Fruit fly (Drosophila melanogaster) whole organism, embryonic: ENCODE results near the gene CG3078.

Experiments used
- Atf-2 ChIP-seq: fragments of 200-800 bp; sonication (Bioruptor generic); optimal IDR thresholded peaks from 2 replicates; lab custom pipeline; 2016; ENCODE audit warnings: missing biosample characterization, missing genetic modification characterization
- Awh ChIP-seq: fragments of 200-800 bp; sonication (Bioruptor generic); IDR thresholded peaks from 2 replicates; pipeline ENCODE4, ENCODE4 v1.3.6; 2022; ENCODE audit warnings: missing biosample characterization, missing genetic modification characterization
- B-H2 ChIP-seq: fragments of 200-800 bp; sonication (Bioruptor generic); optimal IDR thresholded peaks from 2 replicates; lab custom pipeline; 2018; ENCODE audit warnings: missing biosample characterization, mild to moderate bottlenecking, missing genetic modification characterization
- CG11456 ChIP-seq: fragments of 200-800 bp; sonication (Bioruptor generic); IDR thresholded peaks from 3 replicates; pipeline ENCODE4 v1.3.6; 2022; ENCODE audit warnings: missing biosample characterization, missing genetic modification characterization
- CG12155 ChIP-seq: fragments of 200-800 bp; sonication (Bioruptor generic); optimal IDR thresholded peaks from 3 replicates; lab custom pipeline; 2016; ENCODE audit warnings: missing biosample characterization, missing genetic modification characterization
- CG12391 ChIP-seq: fragments of 200-800 bp; sonication (Bioruptor generic); optimal IDR thresholded peaks from 3 replicates; lab custom pipeline; 2018; ENCODE audit warnings: missing biosample characterization, mild to moderate bottlenecking, missing genetic modification characterization, moderate library complexity
- CG13287 ChIP-seq: fragments of 200-800 bp; sonication (Bioruptor generic); IDR thresholded peaks from 2 replicates; pipeline ENCODE4 v1.3.6; 2022; ENCODE audit warnings: missing biosample characterization, missing genetic modification characterization; ENCODE audit not compliant: partially characterized antibody
- CG15269 ChIP-seq: fragments of 200-800 bp; sonication (Bioruptor generic); optimal IDR thresholded peaks from 2 replicates; lab custom pipeline; 2018; ENCODE audit warnings: missing biosample characterization, mild to moderate bottlenecking, missing genetic modification characterization, moderate library complexity
- CG1603 ChIP-seq: fragments of 200-800 bp; sonication (Bioruptor generic); optimal IDR thresholded peaks from 2 replicates; lab custom pipeline; 2019; ENCODE audit warnings: missing biosample characterization, mild to moderate bottlenecking, missing genetic modification characterization, moderate library complexity
- CG17568 ChIP-seq: fragments of 200-800 bp; sonication (Bioruptor generic); optimal IDR thresholded peaks from 2 replicates; lab custom pipeline; 2018; ENCODE audit warnings: missing biosample characterization, mild to moderate bottlenecking, missing genetic modification characterization, moderate library complexity
- CG17829 ChIP-seq: fragments of 200-800 bp; optimal IDR thresholded peaks from 2 replicates; lab custom pipeline; 2019; ENCODE audit warnings: missing biosample characterization, mild to moderate bottlenecking, missing genetic modification characterization, moderate library complexity
- CG2202 ChIP-seq: fragments of 200-800 bp; sonication (Bioruptor generic); optimal IDR thresholded peaks from 2 replicates; lab custom pipeline; 2018; ENCODE audit warnings: missing biosample characterization, mild to moderate bottlenecking, missing genetic modification characterization
- CG30403 ChIP-seq: fragments of 200-800 bp; sonication (Bioruptor generic); optimal IDR thresholded peaks from 3 replicates; lab custom pipeline; 2016; ENCODE audit warnings: missing biosample characterization, missing genetic modification characterization
- CG31224 ChIP-seq: fragments of 200-800 bp; sonication (Bioruptor generic); IDR thresholded peaks from 2 replicates; pipeline ENCODE4 v1.3.6; 2022; ENCODE audit warnings: missing biosample characterization, missing genetic modification characterization
- CG31441 ChIP-seq: fragments of 200-800 bp; sonication (Bioruptor generic); IDR thresholded peaks from 2 replicates; pipeline ENCODE4 v1.3.6; 2022; ENCODE audit warnings: missing biosample characterization, missing genetic modification characterization
- CG3847 ChIP-seq: fragments of 200-800 bp; sonication (Bioruptor generic); IDR thresholded peaks from 2 replicates; pipeline ENCODE4 v1.3.6; 2022; ENCODE audit warnings: missing biosample characterization, missing genetic modification characterization
- CG6689 ChIP-seq: fragments of 200-800 bp; sonication (Bioruptor generic); IDR thresholded peaks from 2 replicates; pipeline ENCODE4 v1.3.6; 2022; ENCODE audit warnings: missing biosample characterization, missing genetic modification characterization
- CG7786 ChIP-seq: fragments of 200-800 bp; sonication (Bioruptor generic); optimal IDR thresholded peaks from 2 replicates; lab custom pipeline; 2016; ENCODE audit warnings: missing biosample characterization, missing genetic modification characterization
- CG7963 ChIP-seq: fragments of 200-800 bp; sonication (Bioruptor generic); IDR thresholded peaks from 3 replicates; pipeline ENCODE4 v1.3.6; 2022; ENCODE audit warnings: missing biosample characterization, missing genetic modification characterization; ENCODE audit not compliant: partially characterized antibody
- CG8944 ChIP-seq: fragments of 200-800 bp; sonication (Bioruptor generic); optimal IDR thresholded peaks from 3 replicates; lab custom pipeline; 2016; ENCODE audit warnings: missing biosample characterization, missing genetic modification characterization
- CG9215 ChIP-seq: fragments of 200-800 bp; sonication (Bioruptor generic); IDR thresholded peaks from 2 replicates; pipeline ENCODE4 v1.3.6; 2022; ENCODE audit warnings: missing biosample characterization, missing genetic modification characterization
- D19A ChIP-seq: fragments of 200-800 bp; optimal IDR thresholded peaks from 3 replicates; lab custom pipeline; 2019; ENCODE audit warnings: missing biosample characterization, mild to moderate bottlenecking, missing genetic modification characterization, moderate library complexity
- ERR ChIP-seq: fragments of 200-800 bp; sonication (Bioruptor generic); optimal IDR thresholded peaks from 2 replicates; lab custom pipeline; 2016; ENCODE audit warnings: missing biosample characterization, missing genetic modification characterization
- Fer3 ChIP-seq: fragments of 200-800 bp; sonication (Bioruptor generic); optimal IDR thresholded peaks from 2 replicates; lab custom pipeline; 2018; ENCODE audit warnings: missing biosample characterization, mild to moderate bottlenecking, missing genetic modification characterization, moderate library complexity
- GATAe ChIP-seq: fragments of 200-800 bp; sonication (Bioruptor generic); conservative IDR thresholded peaks from 2 replicates; pipeline ENCODE4 v1.3.6; 2022; ENCODE audit warnings: missing biosample characterization, missing genetic modification characterization
- Max ChIP-seq: fragments of 200-800 bp; sonication (Bioruptor generic); optimal IDR thresholded peaks from 2 replicates; lab custom pipeline; 2016; ENCODE audit warnings: missing biosample characterization, mild to moderate bottlenecking, missing genetic modification characterization
- NFAT ChIP-seq: fragments of 200-800 bp; sonication (Bioruptor generic); IDR thresholded peaks from 2 replicates; pipeline ENCODE4 v1.3.6; 2022; ENCODE audit warnings: missing biosample characterization, missing genetic modification characterization
- Stat92E ChIP-seq, 3 experiments: fragments of >200 bp in 2 of 3; fragments of 200-800 bp in 1 of 3; sonication (Bioruptor generic) in 1 of 3; optimal IDR thresholded peaks; 2 replicates each; lab custom pipeline; 2017 to 2019; ENCODE audit warnings: missing biosample characterization in 3 of 3, missing genetic modification characterization in 3 of 3, mild to moderate bottlenecking in 1 of 3, moderate library complexity in 1 of 3
- amos ChIP-seq: fragments of 200-800 bp; sonication (Bioruptor generic); IDR thresholded peaks from 2 replicates; pipeline ENCODE4 v1.3.6; 2022; ENCODE audit warnings: missing biosample characterization, missing genetic modification characterization; ENCODE audit not compliant: partially characterized antibody
- ato ChIP-seq: fragments of 200-800 bp; sonication (Bioruptor generic); IDR thresholded peaks from 2 replicates; pipeline ENCODE4 v1.3.6; 2022; ENCODE audit warnings: missing biosample characterization, missing genetic modification characterization; ENCODE audit not compliant: partially characterized antibody
- btn ChIP-seq: fragments of 200-800 bp; sonication (Bioruptor generic); optimal IDR thresholded peaks from 2 replicates; lab custom pipeline; 2016; ENCODE audit warnings: missing biosample characterization, missing genetic modification characterization
- cato ChIP-seq: fragments of 200-800 bp; sonication (Bioruptor generic); optimal IDR thresholded peaks from 2 replicates; lab custom pipeline; 2016; ENCODE audit warnings: missing biosample characterization, missing genetic modification characterization, borderline replicate concordance
- croc ChIP-seq: fragments of 200-800 bp; sonication (Bioruptor generic); conservative IDR thresholded peaks from 3 replicates; pipeline ENCODE4 v1.3.6; 2022; ENCODE audit warnings: missing biosample characterization, missing genetic modification characterization
- cwo ChIP-seq: fragments of 200-800 bp; sonication (Bioruptor generic); optimal IDR thresholded peaks from 3 replicates; lab custom pipeline; 2017; ENCODE audit warnings: missing biosample characterization, missing genetic modification characterization, mild to moderate bottlenecking, moderate library complexity, missing genetic modification reagents
- dimm ChIP-seq: fragments of 200-800 bp; sonication (Bioruptor generic); IDR thresholded peaks from 2 replicates; pipeline ENCODE4 v1.3.6; 2022; ENCODE audit warnings: missing biosample characterization, missing genetic modification characterization
- fd3F ChIP-seq: fragments of 200-800 bp; sonication (Bioruptor generic); optimal IDR thresholded peaks from 2 replicates; lab custom pipeline; 2018; ENCODE audit warnings: missing biosample characterization, mild to moderate bottlenecking, missing genetic modification characterization, moderate library complexity
- fd64A ChIP-seq: fragments of 200-800 bp; sonication (Bioruptor generic); optimal IDR thresholded peaks from 3 replicates; lab custom pipeline; 2018; ENCODE audit warnings: missing biosample characterization, mild to moderate bottlenecking, missing genetic modification characterization
- gfzf ChIP-seq: fragments of 200-800 bp; sonication (Bioruptor generic); optimal IDR thresholded peaks from 2 replicates; lab custom pipeline; 2016; ENCODE audit warnings: missing biosample characterization, mild to moderate bottlenecking, missing genetic modification characterization, moderate library complexity
- inv ChIP-seq: fragments of 200-800 bp; sonication (Bioruptor generic); IDR thresholded peaks from 2 replicates; pipeline ENCODE4 v1.3.6; 2022; ENCODE audit warnings: missing biosample characterization, missing genetic modification characterization; ENCODE audit not compliant: partially characterized antibody
- jumu ChIP-seq: fragments of 200-800 bp; sonication (Bioruptor generic); optimal IDR thresholded peaks from 3 replicates; lab custom pipeline; 2016; ENCODE audit warnings: missing biosample characterization, missing genetic modification characterization
- maf-S ChIP-seq: fragments of 200-800 bp; sonication (Bioruptor generic); optimal IDR thresholded peaks from 2 replicates; lab custom pipeline; 2016; ENCODE audit warnings: missing biosample characterization, missing genetic modification characterization
- mam ChIP-seq: fragments of 200-800 bp; sonication (Bioruptor generic); optimal IDR thresholded peaks from 3 replicates; lab custom pipeline; 2016; ENCODE audit warnings: missing biosample characterization, missing genetic modification characterization
- mirr ChIP-seq: fragments of 200-800 bp; sonication (Bioruptor generic); optimal IDR thresholded peaks from 3 replicates; lab custom pipeline; 2018; ENCODE audit warnings: missing biosample characterization, mild to moderate bottlenecking, missing genetic modification characterization
- ranshi ChIP-seq: fragments of 200-800 bp; sonication (Bioruptor generic); IDR thresholded peaks from 2 replicates; pipeline ENCODE4 v1.3.6; 2022; ENCODE audit warnings: missing biosample characterization, missing genetic modification characterization
- rib ChIP-seq: fragments of 200-800 bp; sonication (Bioruptor generic); IDR thresholded peaks from 2 replicates; pipeline ENCODE4 v1.3.6; 2022; ENCODE audit warnings: missing biosample characterization, missing genetic modification characterization
- sc ChIP-seq, 3 experiments: fragments of >200 bp in 2 of 3; fragments of 200-800 bp in 1 of 3; sonication (Bioruptor generic) in 1 of 3; optimal IDR thresholded peaks; 2 replicates in 2 of 3; 3 replicates in 1 of 3; lab custom pipeline; 2017; ENCODE audit warnings: mild to moderate bottlenecking in 1 of 3, missing biosample characterization in 1 of 3, missing genetic modification characterization in 1 of 3, missing genetic modification reagents in 1 of 3
- sima ChIP-seq: fragments of 200-800 bp; sonication (Bioruptor generic); optimal IDR thresholded peaks from 2 replicates; lab custom pipeline; 2016; ENCODE audit warnings: missing biosample characterization, missing genetic modification characterization

Gene CG3078

DNA sequence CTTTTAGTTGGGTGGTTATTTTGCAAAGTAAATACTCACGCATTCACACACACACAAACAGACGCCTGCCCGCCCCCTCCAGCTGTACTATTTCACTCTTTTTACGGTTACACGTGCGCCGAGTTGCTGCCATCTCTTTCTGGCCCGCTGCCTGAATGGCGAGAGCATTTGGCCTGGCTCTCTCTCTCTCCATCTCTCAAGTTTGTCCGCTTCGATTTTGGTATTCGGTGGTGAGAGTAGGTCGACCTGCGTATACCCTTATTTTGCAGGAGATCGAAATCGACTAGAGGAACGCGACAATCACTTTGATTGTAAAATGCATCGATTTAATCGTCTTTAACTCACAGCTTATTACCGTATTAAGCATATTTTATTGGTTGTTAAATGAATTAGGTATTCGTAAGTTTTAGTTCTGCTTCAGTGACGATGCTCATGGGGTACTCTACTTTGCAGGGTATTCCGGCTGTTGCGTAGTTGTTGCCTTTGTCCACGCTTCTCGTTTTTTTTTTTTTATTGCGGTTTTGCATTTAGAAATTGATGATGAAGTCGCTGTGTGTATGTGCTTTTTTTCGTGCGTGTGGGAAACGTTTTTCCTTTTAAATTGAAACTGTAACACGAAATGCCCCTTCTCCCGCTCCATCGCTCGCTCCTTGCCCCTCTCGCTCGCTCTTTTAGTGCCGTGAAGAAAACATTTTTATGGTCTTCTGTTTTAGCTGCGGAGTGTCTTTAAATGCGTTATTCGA is 44.3 kb upstream of the CG3078 start (continued):
- TF ChIP-seq GATAe = 0 out of 2 replicates have a peak, but pooled peaks have one; percentile 24
- TF ChIP-seq CG12155 (GFP tag; lab: Kevin White, UChicago) = peak; percentile 79
- TF ChIP-seq dimm = peak; percentile 40; the same call in 1 of the 2 replicates
- peak; percentile 90 for TF ChIP-seq CG30403 (GFP tag; lab: Kevin White, UChicago)
- TF ChIP-seq CG15269 = peak; percentile 87
- peak; percentile 44; the same call in 1 of the 2 replicates for TF ChIP-seq NFAT
- peak; percentile 63 for TF ChIP-seq mirr (GFP tag; lab: Kevin White, UChicago)
- peak; percentile 86 for TF ChIP-seq maf-S (GFP tag; lab: Kevin White, UChicago)
- peak; percentile 86 for TF ChIP-seq mam (GFP tag; lab: Kevin White, UChicago)
- TF ChIP-seq Fer3 (tag; lab: Kevin White, UChicago) = peak; percentile 83
- TF ChIP-seq ranshi (GFP tag; lab: Robert Waterston, UW) = peak; percentile 83
- TF ChIP-seq croc (GFP tag; lab: Robert Waterston, UW) = peak; percentile 73
- peak; percentile 73 for TF ChIP-seq CG31224
- TF ChIP-seq CG7963 (GFP tag; lab: Robert Waterston, UW) = no peak
- TF ChIP-seq fd64A (GFP tag; lab: Kevin White, UChicago) = peak; percentile 52
- peak; percentile 79 for TF ChIP-seq CG17568 (GFP tag; lab: Kevin White, UChicago)
- peak; percentile 97 for TF ChIP-seq cwo
- no peak for TF ChIP-seq amos (GFP tag; lab: Robert Waterston, UW)
- TF ChIP-seq fd3F (GFP tag; lab: Kevin White, UChicago) = peak; percentile 75
- TF ChIP-seq jumu (GFP tag; lab: Kevin White, UChicago) = peak; percentile 93
- TF ChIP-seq sima (GFP tag; lab: Kevin White, UChicago) = peak; percentile 52
- TF ChIP-seq CG13287 (GFP tag; lab: Robert Waterston, UW) = peak; percentile 12; the same call in 1 of the 2 replicates
- TF ChIP-seq Awh = peak; percentile 82
- TF ChIP-seq Atf-2 (GFP tag; lab: Kevin White, UChicago) = peak; percentile 89
- TF ChIP-seq Stat92E (GFP tag; optimal IDR thresholded peaks at IDR 0.05; lab: Kevin White, UChicago) = peak in 1 of 3 experiments; percentile 93
- peak; percentile 77 for TF ChIP-seq cato (GFP tag; lab: Kevin White, UChicago)
- TF ChIP-seq CG3847 = peak; percentile 87
- TF ChIP-seq ato (GFP tag; lab: Robert Waterston, UW) = no peak
- TF ChIP-seq CG31441 (GFP tag; lab: Robert Waterston, UW) = peak; percentile 81
- TF ChIP-seq D19A = peak; percentile 100
- peak; percentile 92 for TF ChIP-seq CG8944 (GFP tag; lab: Kevin White, UChicago)
- peak; percentile 89 for TF ChIP-seq CG12391 (tag; lab: Kevin White, UChicago)
- TF ChIP-seq btn (GFP tag; lab: Kevin White, UChicago) = peak; percentile 90
- TF ChIP-seq CG17829 = peak; percentile 83
- TF ChIP-seq Max (GFP tag; lab: Kevin White, UChicago) = peak; percentile 76
- TF ChIP-seq rib = no peak; the same call in none of the 2 replicates
- TF ChIP-seq CG9215 = peak; percentile 68
- TF ChIP-seq CG6689 (GFP tag; lab: Robert Waterston, UW) = peak; percentile 85
- peak; percentile 84 for TF ChIP-seq ERR
- peak; percentile 96 for TF ChIP-seq CG7786 (GFP tag; lab: Kevin White, UChicago)
- TF ChIP-seq gfzf = no peak
- no peak for TF ChIP-seq sc (optimal IDR thresholded peaks at IDR 0.05; lab: Kevin White, UChicago)
- TF ChIP-seq sc (GFP tag; optimal IDR thresholded peaks at IDR 0.05; lab: Kevin White, UChicago) = peak; percentile 77
- TF ChIP-seq B-H2 (GFP tag; lab: Kevin White, UChicago) = peak; percentile 50
- peak; percentile 68 for TF ChIP-seq CG2202 (tag; lab: Kevin White, UChicago)
- TF ChIP-seq CG1603 (tag; lab: Kevin White, UChicago) = peak; percentile 94
- no peak for TF ChIP-seq inv (GFP tag; lab: Robert Waterston, UW)
- peak; percentile 63; the same call in 2 of the 3 replicates for TF ChIP-seq CG11456 (GFP tag; lab: Robert Waterston, UW)
